Fruit fly (Drosophila melanogaster): ENCODE data around the gene CG13078.

Gene CG13078

dm6 chr2L:19526844-19527243 is 36.9 kb upstream of the CG13078 start:
- TF ChIP-seq CG4496 (GFP tag; IDR thresholded peaks at IDR 0.05) (no peak), CG8301 (tag; optimal IDR thresholded peaks at IDR 0.05) (no peak), CG17806 (tag; optimal IDR thresholded peaks at IDR 0.05) (no peak), CG14655 (GFP tag; optimal IDR thresholded peaks at IDR 0.05) (no peak)

- TF ChIP-seq D1 (tag; optimal IDR thresholded peaks at IDR 0.05) = no peak
- peak; percentile 95 for TF ChIP-seq CG34367 (tag; optimal IDR thresholded peaks at IDR 0.05)
- peak; percentile 100 for TF ChIP-seq CG8301 (tag; optimal IDR thresholded peaks at IDR 0.05)
- TF ChIP-seq CG9948 (tag; optimal IDR thresholded peaks at IDR 0.05) = peak; percentile 97
- TF ChIP-seq fd96Ca (GFP tag; IDR thresholded peaks at IDR 0.05) = peak; percentile 99
- TF ChIP-seq CG12605 (GFP tag; IDR thresholded peaks at IDR 0.05) = peak; percentile 99
- TF ChIP-seq Pif1A (GFP tag; optimal IDR thresholded peaks at IDR 0.05) = peak; percentile 98
- TF ChIP-seq Pif1B (GFP tag; optimal IDR thresholded peaks at IDR 0.05) = peak; percentile 98
- peak; percentile 88 for TF ChIP-seq CG13204 (GFP tag; optimal IDR thresholded peaks at IDR 0.05)
- TF ChIP-seq Ets98B (GFP tag; IDR thresholded peaks at IDR 0.05) = peak; percentile 99
- peak; percentile 70 for TF ChIP-seq Snoo (tag; optimal IDR thresholded peaks at IDR 0.05)
- peak; percentile 97 for TF ChIP-seq CG15710 (tag; optimal IDR thresholded peaks at IDR 0.05)
- TF ChIP-seq rn (GFP tag; IDR thresholded peaks at IDR 0.05) = peak; percentile 97
- TF ChIP-seq gl (tag; optimal IDR thresholded peaks at IDR 0.05) = peak; percentile 91
- peak; percentile 99 for TF ChIP-seq CG32121 (GFP tag; IDR thresholded peaks at IDR 0.05)
- peak; percentile 97 for TF ChIP-seq CG17806 (tag; optimal IDR thresholded peaks at IDR 0.05)
- TF ChIP-seq CG4496 (GFP tag; IDR thresholded peaks at IDR 0.05) = peak; percentile 99
- TF ChIP-seq CG14655 (GFP tag; optimal IDR thresholded peaks at IDR 0.05) = peak; percentile 99
- TF ChIP-seq CG8159 (tag; optimal IDR thresholded peaks at IDR 0.05) = peak; percentile 94
- peak; percentile 96 for TF ChIP-seq CG10348 (GFP tag; IDR thresholded peaks at IDR 0.05)
- TF ChIP-seq EcR (GFP tag; optimal IDR thresholded peaks at IDR 0.05) = peak; percentile 30
These were observed 35.4 kb upstream of the CG13078 start for dm6 chr2L:19528308-19528707.

dm6 chr2L:19530092-19530491 is 33.6 kb upstream of the CG13078 start, which contains the start of gene CG10165:
Gene CG10165 (minus strand): TSS chr2L:19530305.
- TF ChIP-seq CG17806 (tag; optimal IDR thresholded peaks at IDR 0.05) = no peak
- no peak for TF ChIP-seq Ets98B (GFP tag; IDR thresholded peaks at IDR 0.05)
- TF ChIP-seq CG32121 (GFP tag; IDR thresholded peaks at IDR 0.05) = no peak
- TF ChIP-seq EcR (GFP tag; optimal IDR thresholded peaks at IDR 0.05) = no peak
- no peak for TF ChIP-seq fd96Ca (GFP tag; IDR thresholded peaks at IDR 0.05)
- TF ChIP-seq CG10348 (GFP tag; IDR thresholded peaks at IDR 0.05) = no peak
- TF ChIP-seq D1 (tag; optimal IDR thresholded peaks at IDR 0.05) = no peak
- no peak for TF ChIP-seq gl (tag; optimal IDR thresholded peaks at IDR 0.05)
- TF ChIP-seq CG8159 (tag; optimal IDR thresholded peaks at IDR 0.05) = no peak
- TF ChIP-seq CG13204 (GFP tag; optimal IDR thresholded peaks at IDR 0.05) = no peak
- TF ChIP-seq rn (GFP tag; IDR thresholded peaks at IDR 0.05) = no peak
- no peak for TF ChIP-seq Pif1A (GFP tag; optimal IDR thresholded peaks at IDR 0.05)
- no peak for TF ChIP-seq CG12605 (GFP tag; IDR thresholded peaks at IDR 0.05)

dm6 chr2L:19533247-19533646 is 30.5 kb upstream of the CG13078 start, which contains the start of gene CG33116:
Gene CG33116 (plus strand): TSS chr2L:19533479.
- peak; percentile 59 for TF ChIP-seq CG34367 (tag; optimal IDR thresholded peaks at IDR 0.05)
- peak; percentile 76 for TF ChIP-seq Snoo (tag; optimal IDR thresholded peaks at IDR 0.05)
- peak; percentile 70 for TF ChIP-seq CG17806 (tag; optimal IDR thresholded peaks at IDR 0.05)
- peak; percentile 79 for TF ChIP-seq CG8159 (tag; optimal IDR thresholded peaks at IDR 0.05)
- TF ChIP-seq CG4496 (GFP tag; IDR thresholded peaks at IDR 0.05) = peak; percentile 91
- TF ChIP-seq Pif1B (GFP tag; optimal IDR thresholded peaks at IDR 0.05) = peak; percentile 78
- peak; percentile 31 for TF ChIP-seq gl (tag; optimal IDR thresholded peaks at IDR 0.05)
- TF ChIP-seq D1 (tag; optimal IDR thresholded peaks at IDR 0.05) = peak; percentile 65
- TF ChIP-seq CG9948 (tag; optimal IDR thresholded peaks at IDR 0.05) = peak; percentile 76
- TF ChIP-seq CG10348 (GFP tag; IDR thresholded peaks at IDR 0.05) = peak; percentile 51; the same call in 1 of the 2 replicates
- TF ChIP-seq Pif1A (GFP tag; optimal IDR thresholded peaks at IDR 0.05) = peak; percentile 86
- TF ChIP-seq CG13204 (GFP tag; optimal IDR thresholded peaks at IDR 0.05) = peak; percentile 63
- peak; percentile 63 for TF ChIP-seq CG12605 (GFP tag; IDR thresholded peaks at IDR 0.05)
- TF ChIP-seq CG8301 (tag; optimal IDR thresholded peaks at IDR 0.05) = peak; percentile 85
- TF ChIP-seq Ets98B (GFP tag; IDR thresholded peaks at IDR 0.05) = peak; percentile 83
- TF ChIP-seq fd96Ca (GFP tag; IDR thresholded peaks at IDR 0.05) = peak; percentile 86
- TF ChIP-seq CG14655 (GFP tag; optimal IDR thresholded peaks at IDR 0.05) = peak; percentile 87
- TF ChIP-seq CG15710 (tag; optimal IDR thresholded peaks at IDR 0.05) = peak; percentile 76
- peak; percentile 90 for TF ChIP-seq CG32121 (GFP tag; IDR thresholded peaks at IDR 0.05)
- 0 out of 2 replicates have a peak, but pooled peaks have one; percentile 52 for TF ChIP-seq rn (GFP tag; IDR thresholded peaks at IDR 0.05)
- no peak for TF ChIP-seq EcR (GFP tag; optimal IDR thresholded peaks at IDR 0.05)

- no peak for TF ChIP-seq Pif1B (GFP tag; optimal IDR thresholded peaks at IDR 0.05)
- no peak for TF ChIP-seq CG4496 (GFP tag; IDR thresholded peaks at IDR 0.05)
- no peak for TF ChIP-seq CG12605 (GFP tag; IDR thresholded peaks at IDR 0.05)
- no peak for TF ChIP-seq CG10348 (GFP tag; IDR thresholded peaks at IDR 0.05)
- no peak for TF ChIP-seq CG8301 (tag; optimal IDR thresholded peaks at IDR 0.05)
- no peak for TF ChIP-seq CG14655 (GFP tag; optimal IDR thresholded peaks at IDR 0.05)
- no peak for TF ChIP-seq CG13204 (GFP tag; optimal IDR thresholded peaks at IDR 0.05)
- no peak for TF ChIP-seq Snoo (tag; optimal IDR thresholded peaks at IDR 0.05)
- TF ChIP-seq CG34367 (tag; optimal IDR thresholded peaks at IDR 0.05) = no peak
- no peak for TF ChIP-seq EcR (GFP tag; optimal IDR thresholded peaks at IDR 0.05)
These were observed 28.5 kb upstream of the CG13078 start, which contains the start of gene CG31697 for dm6 chr2L:19535234-19535633. Gene CG31697 (plus strand): TSS chr2L:19535448.
